Fruit fly (Drosophila melanogaster): ENCODE measurements around the gene CG42827.

CG42827 gene

DNA sequence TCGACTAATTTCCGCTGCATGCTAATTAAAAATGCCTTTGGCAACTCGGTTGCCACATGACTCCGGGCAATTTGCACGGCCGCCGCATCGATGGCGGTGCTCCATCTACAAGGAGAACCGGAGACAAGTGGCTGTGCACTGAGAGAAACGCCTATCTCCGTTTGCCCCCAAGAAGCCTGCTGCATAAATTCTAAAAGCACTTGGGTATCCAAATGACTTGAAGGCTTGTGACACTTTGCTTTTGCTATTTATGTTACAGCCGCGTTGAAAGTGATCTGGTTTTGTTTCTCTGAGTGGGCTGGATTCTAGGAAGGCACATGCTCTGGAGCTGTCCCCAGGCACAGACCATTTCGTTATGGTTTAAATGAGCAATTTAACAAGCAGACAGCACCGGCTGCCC lies 19.5 kb downstream of the CG42827 start (continued):
- no peak for TF ChIP-seq CG6854 (GFP tag; optimal IDR thresholded peaks at IDR 0.05)
- TF ChIP-seq salr (GFP tag; optimal IDR thresholded peaks at IDR 0.05) = peak in 1 of 2 experiments; percentile 52
- TF ChIP-seq CG6808 (GFP tag; optimal IDR thresholded peaks at IDR 0.05) = no peak
- TF ChIP-seq eg (GFP tag; IDR thresholded peaks at IDR 0.05) = peak; percentile 70; the same call in 2 of the 3 replicates
- peak; percentile 18 for TF ChIP-seq OdsH (GFP tag; optimal IDR thresholded peaks at IDR 0.05)
- peak; percentile 9 for TF ChIP-seq CG1621 (tag; optimal IDR thresholded peaks at IDR 0.05)
- TF ChIP-seq Met (GFP tag; optimal IDR thresholded peaks at IDR 0.05) = no peak
- no peak for TF ChIP-seq fd59A (GFP tag; optimal IDR thresholded peaks at IDR 0.05)
- TF ChIP-seq cyc (GFP tag; optimal IDR thresholded peaks at IDR 0.05) = no peak
- TF ChIP-seq CG32006 (GFP tag; optimal IDR thresholded peaks at IDR 0.05) = peak; percentile 60
- TF ChIP-seq dsx (GFP tag; optimal IDR thresholded peaks at IDR 0.05; ENCODE audit: poor library complexity, severe bottlenecking) = no peak
- TF ChIP-seq CG3032 (tag; optimal IDR thresholded peaks at IDR 0.05) = peak; percentile 10
- 0 out of 3 replicates have a peak, but pooled peaks have one; percentile 41 for TF ChIP-seq CG8119 (GFP tag; IDR thresholded peaks at IDR 0.05)
- peak; percentile 41 for TF ChIP-seq acj6 (GFP tag; optimal IDR thresholded peaks at IDR 0.05)
- no peak for TF ChIP-seq spab (GFP tag; optimal IDR thresholded peaks at IDR 0.05)
- TF ChIP-seq Eip78C (GFP tag) = peak; percentile 80
- no peak for TF ChIP-seq CG34406 (GFP tag; optimal IDR thresholded peaks at IDR 0.05)
- TF ChIP-seq CG16779 (tag; optimal IDR thresholded peaks at IDR 0.05) = no peak

DNA sequence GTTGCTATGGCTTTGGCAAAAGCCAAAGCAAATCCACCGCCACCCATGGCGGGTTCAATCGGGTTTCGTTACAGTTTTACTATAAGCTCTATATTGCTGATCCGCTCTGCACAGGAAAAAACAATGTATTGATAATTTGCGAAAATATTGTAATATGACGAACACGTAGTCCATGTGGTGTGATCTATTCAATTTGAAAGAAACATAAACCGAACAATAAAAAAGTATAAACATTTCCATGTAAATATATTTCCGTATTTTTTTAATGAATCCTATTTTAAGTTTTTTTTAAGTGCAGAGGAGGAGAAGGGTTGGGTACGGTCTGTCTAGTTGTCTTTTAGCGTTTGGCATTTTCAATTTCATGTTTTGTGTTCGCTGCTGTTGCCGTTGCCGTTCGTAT lies 20.8 kb downstream of the CG42827 start:
- TF ChIP-seq CG34406 (GFP tag; optimal IDR thresholded peaks at IDR 0.05) = no peak
- TF ChIP-seq CG10631 (GFP tag; optimal IDR thresholded peaks at IDR 0.05) = no peak
- TF ChIP-seq CG32006 (GFP tag; optimal IDR thresholded peaks at IDR 0.05) = peak; percentile 67
- no peak for TF ChIP-seq CG6792 (GFP tag; optimal IDR thresholded peaks at IDR 0.05)
- no peak for TF ChIP-seq topi (GFP tag; optimal IDR thresholded peaks at IDR 0.05)
- TF ChIP-seq spab (GFP tag; optimal IDR thresholded peaks at IDR 0.05) = no peak
- TF ChIP-seq Hr4 (GFP tag; optimal IDR thresholded peaks at IDR 0.05) = peak; percentile 73
- TF ChIP-seq dac (GFP tag; optimal IDR thresholded peaks at IDR 0.05) = no peak
- TF ChIP-seq CG15336 (GFP tag; IDR thresholded peaks at IDR 0.05) = peak; percentile 68
- peak; percentile 55 for TF ChIP-seq Eip78C (GFP tag)
- TF ChIP-seq CG6276 (GFP tag; optimal IDR thresholded peaks at IDR 0.05) = peak; percentile 49
- no peak for TF ChIP-seq Smox (GFP tag; optimal IDR thresholded peaks at IDR 0.05)
- TF ChIP-seq Ets21C (GFP tag; optimal IDR thresholded peaks at IDR 0.05) = no peak
- TF ChIP-seq Hr38 (GFP tag; optimal IDR thresholded peaks at IDR 0.05) = no peak
- no peak for TF ChIP-seq CG11762 (GFP tag; optimal IDR thresholded peaks at IDR 0.05; ENCODE audit: insufficient read depth)
- TF ChIP-seq CG7368 (GFP tag; optimal IDR thresholded peaks at IDR 0.05) = no peak
- TF ChIP-seq Eip93F (GFP tag; optimal IDR thresholded peaks at IDR 0.05) = no peak
- TF ChIP-seq CG3032 (tag; optimal IDR thresholded peaks at IDR 0.05) = no peak
- TF ChIP-seq eg (GFP tag; IDR thresholded peaks at IDR 0.05) = peak; percentile 48; the same call in 1 of the 3 replicates
- no peak for TF ChIP-seq pdm3 (GFP tag; optimal IDR thresholded peaks at IDR 0.05)
- no peak for TF ChIP-seq fd59A (GFP tag; optimal IDR thresholded peaks at IDR 0.05)
- no peak for TF ChIP-seq CG9139 (GFP tag; optimal IDR thresholded peaks at IDR 0.05)
- no peak for TF ChIP-seq CG6854 (GFP tag; optimal IDR thresholded peaks at IDR 0.05)
- TF ChIP-seq acj6 (GFP tag; optimal IDR thresholded peaks at IDR 0.05) = no peak
- TF ChIP-seq achi (GFP tag; optimal IDR thresholded peaks at IDR 0.05) = no peak
- no peak for TF ChIP-seq CG10669 (GFP tag; optimal IDR thresholded peaks at IDR 0.05)
- TF ChIP-seq CG6808 (GFP tag; optimal IDR thresholded peaks at IDR 0.05) = no peak
- no peak for TF ChIP-seq Sox102F (GFP tag; optimal IDR thresholded peaks at IDR 0.05)
- TF ChIP-seq CG4318 (GFP tag; optimal IDR thresholded peaks at IDR 0.05) = peak; percentile 8
- no peak for TF ChIP-seq Sox14 (GFP tag; optimal IDR thresholded peaks at IDR 0.05)
- no peak for TF ChIP-seq cyc (GFP tag; optimal IDR thresholded peaks at IDR 0.05)
- TF ChIP-seq esn (GFP tag; optimal IDR thresholded peaks at IDR 0.05) = no peak
- peak; percentile 62; the same call in 2 of the 3 replicates for TF ChIP-seq CG8119 (GFP tag; IDR thresholded peaks at IDR 0.05)
- no peak for TF ChIP-seq CG6163 (GFP tag; IDR thresholded peaks at IDR 0.05)
- no peak for TF ChIP-seq CG11902 (GFP tag; optimal IDR thresholded peaks at IDR 0.05)
